Worm (Caenorhabditis elegans) whole organism, mixed stage, embryonic: ENCODE measurements around the gene B0222.15.

Experiments
- nhr-12 ChIP-seq: fragments of 150-350 bp; optimal IDR thresholded peaks from 2 replicates; lab custom pipeline; 2014; ENCODE audit warnings: missing biosample characterization, missing genetic modification characterization
- pha-4 ChIP-seq: fragments of 150-350 bp; optimal IDR thresholded peaks from 2 replicates; lab custom pipeline; 2018; ENCODE audit warnings: missing biosample characterization, missing genetic modification reagents, missing genetic modification characterization

- TF ChIP-seq nhr-12 (no peak), pha-4 (tag; lab: Kevin White, UChicago) (no peak)
Observed at ce11 chrV:9202710-9203109, 46.1 kb upstream of the B0222.15 start, which contains the start of gene asp-2.
